Fruit fly (Drosophila melanogaster): ENCODE results near the gene CG5399.

- TF ChIP-seq CG6792 (GFP tag; optimal IDR thresholded peaks at IDR 0.05) (no peak), CG9139 (GFP tag; optimal IDR thresholded peaks at IDR 0.05) (no peak), CG1621 (tag; optimal IDR thresholded peaks at IDR 0.05) (no peak), Hr38 (GFP tag; optimal IDR thresholded peaks at IDR 0.05) (no peak), CG11902 (GFP tag; optimal IDR thresholded peaks at IDR 0.05) (no peak)
Measured at dm6 chr3R:15700801-15701200, 5.8 kb downstream of the CG5399 start.
